Worm (Caenorhabditis elegans) whole organism, L3 larva: ENCODE results near the gene srx-10.

Source experiments
- R02D3.7 ChIP-seq: fragments of 150-350 bp; optimal IDR thresholded peaks from 2 replicates; lab custom pipeline; 2014; ENCODE audit warnings: missing biosample characterization, missing genetic modification characterization
- ZK546.5 ChIP-seq: sonication (generic microtip); optimal IDR thresholded peaks from 2 replicates; lab custom pipeline; 2017; ENCODE audit warnings: missing biosample characterization, missing genetic modification characterization
- ceh-16 ChIP-seq: sonication (generic microtip); optimal IDR thresholded peaks from 2 replicates; lab custom pipeline; 2017; ENCODE audit warnings: missing biosample characterization, missing genetic modification characterization
- ceh-28 ChIP-seq: fragments of 150-350 bp; optimal IDR thresholded peaks from 2 replicates; lab custom pipeline; 2014; ENCODE audit warnings: missing biosample characterization, missing genetic modification reagents, missing genetic modification characterization
- ceh-9 ChIP-seq: sonication (generic microtip); optimal IDR thresholded peaks from 2 replicates; lab custom pipeline; 2018; ENCODE audit warnings: missing biosample characterization, missing genetic modification characterization
- daf-12 ChIP-seq: fragments of 150-350 bp; optimal IDR thresholded peaks from 2 replicates; lab custom pipeline; 2014; ENCODE audit warnings: missing biosample characterization, missing genetic modification reagents, missing genetic modification characterization
- egl-5 ChIP-seq: fragments of 150-350 bp; optimal IDR thresholded peaks from 2 replicates; lab custom pipeline; 2017; ENCODE audit warnings: missing biosample characterization, missing genetic modification reagents, missing genetic modification characterization, inconsistent platforms
- elt-1 ChIP-seq: fragments of 150-350 bp; optimal IDR thresholded peaks from 2 replicates; lab custom pipeline; 2014; ENCODE audit warnings: missing biosample characterization, missing genetic modification characterization
- elt-2 ChIP-seq: sonication (generic microtip); optimal IDR thresholded peaks from 2 replicates; lab custom pipeline; 2016; ENCODE audit warnings: missing genetic modification reagents, mild to moderate bottlenecking, missing genetic modification characterization, missing compliant biosample characterization
- elt-3 ChIP-seq, 3 experiments: fragments of 150-350 bp in 1 of 3; sonication (generic microtip) in 2 of 3; optimal IDR thresholded peaks; 2 replicates in 2 of 3; 4 replicates in 1 of 3; lab custom pipeline; 2014 to 2017; ENCODE audit warnings: missing biosample characterization in 3 of 3, missing genetic modification characterization in 3 of 3
- eor-1 ChIP-seq, 2 experiments: fragments of 150-350 bp; optimal IDR thresholded peaks; 2 replicates each; lab custom pipeline; 2014 to 2018; ENCODE audit warnings: missing biosample characterization in 2 of 2, missing genetic modification characterization in 2 of 2
- fkh-10 ChIP-seq: sonication (generic microtip); optimal IDR thresholded peaks from 2 replicates; lab custom pipeline; 2017; ENCODE audit warnings: missing biosample characterization, missing genetic modification reagents, missing genetic modification characterization
- fos-1 ChIP-seq: fragments of 150-350 bp; optimal IDR thresholded peaks from 2 replicates; lab custom pipeline; 2014; ENCODE audit warnings: missing biosample characterization, missing genetic modification characterization
- hmg-11 ChIP-seq: sonication (generic microtip); optimal IDR thresholded peaks from 2 replicates; lab custom pipeline; 2016; ENCODE audit warnings: missing genetic modification characterization, missing compliant biosample characterization
- lin-15B ChIP-seq: fragments of 150-350 bp; optimal IDR thresholded peaks from 2 replicates; lab custom pipeline; 2014; ENCODE audit warnings: missing biosample characterization, missing genetic modification characterization
- lin-39 ChIP-seq: fragments of 150-350 bp; optimal IDR thresholded peaks from 2 replicates; lab custom pipeline; 2018; ENCODE audit warnings: missing biosample characterization, missing genetic modification reagents, missing genetic modification characterization
- lsy-12 ChIP-seq: sonication (generic microtip); optimal IDR thresholded peaks from 2 replicates; lab custom pipeline; 2016; ENCODE audit warnings: mild to moderate bottlenecking, missing genetic modification characterization, missing compliant biosample characterization
- mdl-1 ChIP-seq: fragments of 150-350 bp; optimal IDR thresholded peaks from 2 replicates; lab custom pipeline; 2014; ENCODE audit warnings: missing biosample characterization, missing genetic modification characterization
- mml-1 ChIP-seq: fragments of 150-350 bp; sonication (generic microtip); optimal IDR thresholded peaks from 3 replicates; lab custom pipeline; 2014; ENCODE audit warnings: missing biosample characterization, missing genetic modification characterization
- nfya-1 ChIP-seq: sonication (generic microtip); optimal IDR thresholded peaks from 2 replicates; lab custom pipeline; 2017; ENCODE audit warnings: missing genetic modification characterization, mild to moderate bottlenecking, missing compliant biosample characterization, antibody characterized with exemption, moderate library complexity; ENCODE audit not compliant: insufficient read depth
- nhr-11 ChIP-seq: fragments of 150-350 bp; optimal IDR thresholded peaks from 2 replicates; lab custom pipeline; 2014; ENCODE audit warnings: missing biosample characterization, missing genetic modification characterization
- nhr-23 ChIP-seq: fragments of 150-350 bp; optimal IDR thresholded peaks from 2 replicates; lab custom pipeline; 2014; ENCODE audit warnings: missing biosample characterization, missing genetic modification reagents, missing genetic modification characterization
- nhr-43 ChIP-seq: sonication (generic microtip); optimal IDR thresholded peaks from 2 replicates; lab custom pipeline; 2016; ENCODE audit warnings: mild to moderate bottlenecking, missing genetic modification characterization, missing compliant biosample characterization; ENCODE audit not compliant: poor library complexity, severe bottlenecking
- nhr-67 ChIP-seq: fragments of 150-350 bp; optimal IDR thresholded peaks from 2 replicates; lab custom pipeline; 2014; ENCODE audit warnings: missing biosample characterization, missing genetic modification characterization
- nhr-76 ChIP-seq: fragments of 150-350 bp; sonication (generic microtip); optimal IDR thresholded peaks from 5 replicates; lab custom pipeline; 2014; ENCODE audit warnings: missing biosample characterization, missing genetic modification characterization
- nhr-77 ChIP-seq: fragments of 150-350 bp; optimal IDR thresholded peaks from 2 replicates; lab custom pipeline; 2014; ENCODE audit warnings: missing biosample characterization, missing genetic modification characterization
- pha-4 ChIP-seq: fragments of 150-350 bp; optimal IDR thresholded peaks from 2 replicates; lab custom pipeline; 2014; ENCODE audit warnings: missing biosample characterization, missing genetic modification reagents, missing genetic modification characterization
- pqm-1 ChIP-seq: fragments of 150-350 bp; optimal IDR thresholded peaks from 2 replicates; lab custom pipeline; 2017; ENCODE audit warnings: missing biosample characterization, missing genetic modification characterization, inconsistent platforms
- sea-2 ChIP-seq: fragments of 150-350 bp; sonication (generic microtip); optimal IDR thresholded peaks from 4 replicates; lab custom pipeline; 2014; ENCODE audit warnings: missing biosample characterization, missing genetic modification reagents, missing genetic modification characterization
- skn-1 ChIP-seq: fragments of 150-350 bp; optimal IDR thresholded peaks from 2 replicates; lab custom pipeline; 2014; ENCODE audit warnings: missing biosample characterization, missing genetic modification characterization
- tbx-2 ChIP-seq: sonication (generic microtip); optimal IDR thresholded peaks from 2 replicates; lab custom pipeline; 2016; ENCODE audit warnings: mild to moderate bottlenecking, missing genetic modification characterization, missing compliant biosample characterization
- unc-39 ChIP-seq: sonication (generic microtip); optimal IDR thresholded peaks from 4 replicates; lab custom pipeline; 2017; ENCODE audit warnings: missing biosample characterization, missing genetic modification characterization
- unc-62 ChIP-seq: fragments of 150-350 bp; sonication (generic microtip); optimal IDR thresholded peaks from 4 replicates; lab custom pipeline; 2014; ENCODE audit warnings: missing biosample characterization, missing genetic modification reagents, missing genetic modification characterization
- zag-1 ChIP-seq: fragments of 150-350 bp; optimal IDR thresholded peaks from 2 replicates; lab custom pipeline; 2014; ENCODE audit warnings: missing biosample characterization, missing genetic modification characterization
- ztf-11 ChIP-seq: fragments of 150-350 bp; optimal IDR thresholded peaks from 2 replicates; lab custom pipeline; 2014; ENCODE audit warnings: missing biosample characterization, missing genetic modification characterization
- ztf-4 ChIP-seq: fragments of 150-350 bp; optimal IDR thresholded peaks from 2 replicates; lab custom pipeline; 2014; ENCODE audit warnings: missing biosample characterization, missing genetic modification characterization

The srx-10 gene

ce11 chrV:13929503-13929902, 16.8 kb downstream of the srx-10 start, which contains the start of gene srxa-13:
srxa-13 (plus strand) TSS chrV:13929803.
- TF ChIP-seq lin-15B (tag; lab: Kevin White, UChicago) (no peak), mdl-1 (no peak), eor-1 (tag; optimal IDR thresholded peaks at IDR 0.05; lab: Kevin White, UChicago) (no peak), ceh-16 (no peak), mml-1 (tag; lab: Kevin White, UChicago) (no peak), ceh-28 (tag; lab: Kevin White, UChicago) (no peak), nfya-1 (tag; lab: Kevin White, UChicago) (no peak), ZK546.5 (tag; lab: Kevin White, UChicago) (no peak), hmg-11 (tag; lab: Kevin White, UChicago) (no peak), elt-2 (tag; lab: Kevin White, UChicago) (no peak), pqm-1 (tag; lab: Kevin White, UChicago) (no peak), fkh-10 (GFP tag; lab: Kevin White, UChicago) (no peak), lin-39 (tag; lab: Kevin White, UChicago) (no peak), nhr-76 (tag; lab: Kevin White, UChicago) (no peak), nhr-11 (tag; lab: Kevin White, UChicago) (no peak), sea-2 (GFP tag; lab: Kevin White, UChicago) (no peak), tbx-2 (no peak), unc-62 (GFP tag; lab: Kevin White, UChicago) (no peak), skn-1 (tag; lab: Kevin White, UChicago) (no peak)

- TF ChIP-seq fos-1 (tag; lab: Kevin White, UChicago) (no peak), nhr-76 (tag; lab: Kevin White, UChicago) (no peak), nhr-11 (tag; lab: Kevin White, UChicago) (no peak), sea-2 (GFP tag; lab: Kevin White, UChicago) (no peak), unc-62 (GFP tag; lab: Kevin White, UChicago) (no peak), ceh-9 (tag; lab: Kevin White, UChicago) (no peak), elt-1 (tag; lab: Kevin White, UChicago) (no peak), lsy-12 (tag; lab: Kevin White, UChicago) (no peak), pqm-1 (tag; lab: Kevin White, UChicago) (no peak), nhr-23 (tag; lab: Kevin White, UChicago) (no peak), elt-2 (tag; lab: Kevin White, UChicago) (no peak), ztf-11 (tag; lab: Kevin White, UChicago) (no peak), zag-1 (tag; lab: Kevin White, UChicago) (no peak)
Observed at ce11 chrV:13926398-13926797, 19.9 kb downstream of the srx-10 start, which contains the start of gene srxa-12. srxa-12 (plus strand) TSS chrV:13926698.

- TF ChIP-seq ceh-9 (tag; lab: Kevin White, UChicago) (no peak), tbx-2 (no peak), ceh-28 (tag; lab: Kevin White, UChicago) (no peak), elt-1 (tag; lab: Kevin White, UChicago) (no peak), lsy-12 (tag; lab: Kevin White, UChicago) (no peak), mdl-1 (no peak), nhr-77 (tag; lab: Kevin White, UChicago) (no peak), pha-4 (tag; lab: Kevin White, UChicago) (no peak), nhr-43 (tag; lab: Kevin White, UChicago) (no peak), ztf-4 (tag; lab: Kevin White, UChicago) (no peak), nhr-23 (tag; lab: Kevin White, UChicago) (no peak), unc-39 (no peak), elt-3 (tag; optimal IDR thresholded peaks at IDR 0.05; lab: Kevin White, UChicago) (no peak), fkh-10 (GFP tag; lab: Kevin White, UChicago) (no peak), skn-1 (tag; lab: Kevin White, UChicago) (no peak), egl-5 (tag; lab: Kevin White, UChicago) (no peak)
Observed at ce11 chrV:13923851-13924250, 22.4 kb downstream of the srx-10 start, which contains the start of gene srxa-11. srxa-11 (plus strand) TSS chrV:13924151.

ce11 chrV:13920730-13921129, 25.6 kb downstream of the srx-10 start, which contains the start of gene srx-42:
srx-42 (plus strand) TSS chrV:13921030.
- no peak for TF ChIP-seq nhr-11 (tag; lab: Kevin White, UChicago)
- TF ChIP-seq R02D3.7 (tag; lab: Kevin White, UChicago): no peak
- TF ChIP-seq nhr-67 (tag; lab: Kevin White, UChicago): no peak
- TF ChIP-seq elt-2 (tag; lab: Kevin White, UChicago): no peak
- no peak for TF ChIP-seq mdl-1
- TF ChIP-seq daf-12 (tag; lab: Kevin White, UChicago): no peak
- TF ChIP-seq mml-1 (tag; lab: Kevin White, UChicago): no peak
- TF ChIP-seq nhr-23 (tag; lab: Kevin White, UChicago): no peak
- no peak for TF ChIP-seq zag-1 (tag; lab: Kevin White, UChicago)
- TF ChIP-seq ztf-11 (tag; lab: Kevin White, UChicago): no peak
- TF ChIP-seq ceh-28 (tag; lab: Kevin White, UChicago): no peak
